Fruit fly (Drosophila melanogaster): ENCODE results near the gene Pop1.

Gene Pop1

DNA sequence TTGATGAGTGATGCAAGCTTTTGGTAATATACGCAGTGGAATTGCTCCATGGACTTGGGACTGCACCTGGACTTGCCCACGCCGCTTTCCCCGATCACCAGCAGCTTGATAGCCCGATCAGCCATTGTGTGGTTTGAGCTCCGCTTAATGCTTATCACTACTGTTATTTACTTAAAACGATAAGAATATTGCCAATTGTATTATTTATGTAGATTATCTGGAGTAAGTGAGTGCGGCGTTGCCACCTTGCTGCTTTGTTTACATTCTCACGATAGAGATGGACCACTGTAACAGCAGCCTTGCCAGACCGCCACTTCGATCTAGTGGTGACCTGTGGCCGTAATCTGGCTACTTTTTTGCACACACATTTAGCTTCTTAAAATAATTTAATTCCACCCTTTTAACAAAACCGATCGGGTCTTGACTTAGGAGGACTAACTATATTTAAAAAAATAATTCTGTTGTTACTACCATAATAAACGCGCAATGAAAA lies 49.1 kb downstream of the Pop1 start, which contains the start of gene Rab18 (continued):
- no peak for TF ChIP-seq crp (GFP tag; optimal IDR thresholded peaks at IDR 0.05)
- TF ChIP-seq CG6654 (GFP tag; optimal IDR thresholded peaks at IDR 0.05) = no peak
- TF ChIP-seq emc (GFP tag; optimal IDR thresholded peaks at IDR 0.05) = no peak
- TF ChIP-seq CG32532 (GFP tag; IDR thresholded peaks at IDR 0.05) = peak; percentile 36; the same call in 1 of the 2 replicates
- TF ChIP-seq CG2875 (GFP tag; optimal IDR thresholded peaks at IDR 0.05) = no peak
- no peak for TF ChIP-seq da (GFP tag; optimal IDR thresholded peaks at IDR 0.05)
- TF ChIP-seq sna (GFP tag; IDR thresholded peaks at IDR 0.05; ENCODE audit: partially characterized antibody) = no peak
- TF ChIP-seq CG1024 (GFP tag; IDR thresholded peaks at IDR 0.05) = 0 out of 2 replicates have a peak, but pooled peaks have one; percentile 23
- TF ChIP-seq CG8281 (tag; optimal IDR thresholded peaks at IDR 0.05) = no peak
- no peak for TF ChIP-seq CG12219 (GFP tag; optimal IDR thresholded peaks at IDR 0.05)
- TF ChIP-seq Sox100B (GFP tag; optimal IDR thresholded peaks at IDR 0.05) = no peak
- no peak for TF ChIP-seq CG6683 (GFP tag; optimal IDR thresholded peaks at IDR 0.05)
- no peak for TF ChIP-seq CG17186 (GFP tag; optimal IDR thresholded peaks at IDR 0.05)
- TF ChIP-seq mld (GFP tag; IDR thresholded peaks at IDR 0.05; ENCODE audit: partially characterized antibody) = no peak
- TF ChIP-seq CG43689 (GFP tag; IDR thresholded peaks at IDR 0.05) = no peak
- TF ChIP-seq CG16813 (GFP tag; IDR thresholded peaks at IDR 0.05; ENCODE audit: partially characterized antibody) = peak; percentile 65
- TF ChIP-seq CG13624 (GFP tag; optimal IDR thresholded peaks at IDR 0.05) = peak; percentile 34
- TF ChIP-seq wdn (GFP tag; IDR thresholded peaks at IDR 0.05) = no peak
- TF ChIP-seq ttk (GFP tag; IDR thresholded peaks at IDR 0.05) = peak; percentile 40; the same call in 1 of the 2 replicates
- peak; percentile 65 for TF ChIP-seq mam (GFP tag; optimal IDR thresholded peaks at IDR 0.05)
- TF ChIP-seq Hr39 (optimal IDR thresholded peaks at IDR 0.05) = no peak
- TF ChIP-seq Dad (GFP tag; optimal IDR thresholded peaks at IDR 0.05) = peak; percentile 13
- no peak for TF ChIP-seq CG18619 (GFP tag; optimal IDR thresholded peaks at IDR 0.05)
- TF ChIP-seq ind (GFP tag; optimal IDR thresholded peaks at IDR 0.05) = peak; percentile 36
- no peak for TF ChIP-seq gce (GFP tag; IDR thresholded peaks at IDR 0.05)
- TF ChIP-seq al (GFP tag; IDR thresholded peaks at IDR 0.05) = peak; percentile 32; the same call in 1 of the 2 replicates
- peak; percentile 33 for TF ChIP-seq Hr3 (GFP tag; optimal IDR thresholded peaks at IDR 0.05)
- TF ChIP-seq CG4404 (GFP tag; IDR thresholded peaks at IDR 0.05) = peak; percentile 20; the same call in 1 of the 2 replicates
- TF ChIP-seq Max (GFP tag; optimal IDR thresholded peaks at IDR 0.05) = no peak
- TF ChIP-seq gsb-n (tag; optimal IDR thresholded peaks at IDR 0.05) = no peak
- TF ChIP-seq CG2202 (tag; optimal IDR thresholded peaks at IDR 0.05) = no peak
- no peak for TF ChIP-seq crol (GFP tag; IDR thresholded peaks at IDR 0.05)
- TF ChIP-seq gem (tag; optimal IDR thresholded peaks at IDR 0.05) = no peak
- TF ChIP-seq eve (GFP tag; optimal IDR thresholded peaks at IDR 0.05) = no peak
- TF ChIP-seq Atf-2 (GFP tag; optimal IDR thresholded peaks at IDR 0.05) = no peak
- no peak for TF ChIP-seq tup (GFP tag; optimal IDR thresholded peaks at IDR 0.05)
- TF ChIP-seq CG31441 (GFP tag; IDR thresholded peaks at IDR 0.05) = no peak
- TF ChIP-seq Sox102F (GFP tag; optimal IDR thresholded peaks at IDR 0.05) = no peak
- no peak for TF ChIP-seq CG10959 (GFP tag; IDR thresholded peaks at IDR 0.05)
- TF ChIP-seq CG1529 (GFP tag; optimal IDR thresholded peaks at IDR 0.05) = no peak
- no peak for TF ChIP-seq nau (GFP tag; optimal IDR thresholded peaks at IDR 0.05)
- peak; percentile 47; the same call in 1 of the 2 replicates for TF ChIP-seq CG9215 (GFP tag; IDR thresholded peaks at IDR 0.05)
- TF ChIP-seq sens-2 (GFP tag; IDR thresholded peaks at IDR 0.05) = no peak
- TF ChIP-seq CG8765 (GFP tag; IDR thresholded peaks at IDR 0.05) = 0 out of 2 replicates have a peak, but pooled peaks have one; percentile 21
- TF ChIP-seq dimm (GFP tag; IDR thresholded peaks at IDR 0.05) = no peak
- no peak for TF ChIP-seq CkIIα-i1 (GFP tag; IDR thresholded peaks at IDR 0.05)
- TF ChIP-seq chif (GFP tag; optimal IDR thresholded peaks at IDR 0.05) = peak in 1 of 2 experiments; percentile 26
- no peak for TF ChIP-seq CG15011 (GFP tag; optimal IDR thresholded peaks at IDR 0.05)
- no peak for TF ChIP-seq CG1233 (GFP tag; optimal IDR thresholded peaks at IDR 0.05)
- no peak for TF ChIP-seq gcm2 (GFP tag; optimal IDR thresholded peaks at IDR 0.05)
- TF ChIP-seq jumu (GFP tag; optimal IDR thresholded peaks at IDR 0.05) = no peak
- peak; percentile 2 for TF ChIP-seq chn (GFP tag; optimal IDR thresholded peaks at IDR 0.05)
